Worm (Caenorhabditis elegans) whole organism, mixed stage, embryonic: ENCODE measurements around the gene T14B4.5.

ENCODE experiments used
- M03D4.4 ChIP-seq: sonication (generic microtip); optimal IDR thresholded peaks from 2 replicates; lab custom pipeline; 2017; ENCODE audit warnings: mild to moderate bottlenecking, missing genetic modification characterization, missing compliant biosample characterization
- bed-3 ChIP-seq: fragments of 200-800 bp; sonication (Bioruptor generic); optimal IDR thresholded peaks from 3 replicates; lab custom pipeline; 2018; ENCODE audit warnings: mild to moderate bottlenecking, missing genetic modification characterization, moderate library complexity, missing compliant biosample characterization
- blmp-1 ChIP-seq: fragments of 150-350 bp; optimal IDR thresholded peaks from 2 replicates; lab custom pipeline; 2014; ENCODE audit warnings: missing biosample characterization, missing genetic modification characterization
- ceh-83 ChIP-seq: fragments of 200-800 bp; sonication (Bioruptor generic); optimal IDR thresholded peaks from 2 replicates; lab custom pipeline; 2018; ENCODE audit warnings: mild to moderate bottlenecking, missing genetic modification characterization, missing compliant biosample characterization
- ces-1 ChIP-seq: fragments of 150-350 bp; optimal IDR thresholded peaks from 2 replicates; lab custom pipeline; 2014; ENCODE audit warnings: missing biosample characterization, missing genetic modification reagents, missing genetic modification characterization
- cnd-1 ChIP-seq: fragments of 200-800 bp; sonication (Bioruptor generic); optimal IDR thresholded peaks from 2 replicates; lab custom pipeline; 2018; ENCODE audit warnings: mild to moderate bottlenecking, missing genetic modification characterization, missing compliant biosample characterization
- drap-1 ChIP-seq: fragments of 200-800 bp; sonication (Bioruptor generic); optimal IDR thresholded peaks from 3 replicates; lab custom pipeline; 2018; ENCODE audit warnings: mild to moderate bottlenecking, missing genetic modification characterization, missing compliant biosample characterization
- elt-3 ChIP-seq: fragments of 150-350 bp; optimal IDR thresholded peaks from 2 replicates; lab custom pipeline; 2014; ENCODE audit warnings: missing biosample characterization, missing genetic modification characterization
- flh-1 ChIP-seq: fragments of 200-800 bp; sonication (Bioruptor generic); optimal IDR thresholded peaks from 2 replicates; lab custom pipeline; 2018; ENCODE audit warnings: mild to moderate bottlenecking, missing genetic modification characterization, moderate library complexity, missing compliant biosample characterization
- ham-2 ChIP-seq: fragments of 200-800 bp; sonication (Bioruptor generic); optimal IDR thresholded peaks from 2 replicates; lab custom pipeline; 2018; ENCODE audit warnings: mild to moderate bottlenecking, missing genetic modification characterization, missing compliant biosample characterization
- hlh-1 ChIP-seq: fragments of 150-350 bp; optimal IDR thresholded peaks from 2 replicates; lab custom pipeline; 2014; ENCODE audit warnings: missing biosample characterization, missing genetic modification reagents, missing genetic modification characterization
- lin-13 ChIP-seq: fragments of 150-350 bp; optimal IDR thresholded peaks from 2 replicates; lab custom pipeline; 2014; ENCODE audit warnings: missing biosample characterization, missing genetic modification characterization
- lsy-2 ChIP-seq: fragments of 150-350 bp; optimal IDR thresholded peaks from 2 replicates; lab custom pipeline; 2014; ENCODE audit warnings: missing biosample characterization, missing genetic modification characterization
- mab-5 ChIP-seq: fragments of 150-350 bp; optimal IDR thresholded peaks from 2 replicates; lab custom pipeline; 2014; ENCODE audit warnings: missing biosample characterization, missing genetic modification characterization
- mep-1 ChIP-seq: fragments of 150-350 bp; optimal IDR thresholded peaks from 2 replicates; lab custom pipeline; 2017; ENCODE audit warnings: missing biosample characterization, missing genetic modification reagents, missing genetic modification characterization, inconsistent platforms
- mls-2 ChIP-seq: sonication (generic microtip); optimal IDR thresholded peaks from 2 replicates; lab custom pipeline; 2016; ENCODE audit warnings: mild to moderate bottlenecking, missing genetic modification characterization, moderate library complexity, missing compliant biosample characterization
- nhr-12 ChIP-seq: fragments of 150-350 bp; optimal IDR thresholded peaks from 2 replicates; lab custom pipeline; 2014; ENCODE audit warnings: missing biosample characterization, missing genetic modification characterization
- nhr-2 ChIP-seq: fragments of 150-350 bp; optimal IDR thresholded peaks from 2 replicates; lab custom pipeline; 2014; ENCODE audit warnings: missing biosample characterization, missing genetic modification characterization
- nhr-237 ChIP-seq: fragments of 150-350 bp; optimal IDR thresholded peaks from 2 replicates; lab custom pipeline; 2014; ENCODE audit warnings: missing biosample characterization, missing genetic modification characterization
- nhr-28 ChIP-seq: fragments of 150-350 bp; optimal IDR thresholded peaks from 2 replicates; lab custom pipeline; 2014; ENCODE audit warnings: missing biosample characterization, missing genetic modification characterization
- nhr-76 ChIP-seq: sonication (generic microtip); optimal IDR thresholded peaks from 2 replicates; lab custom pipeline; 2017; ENCODE audit warnings: missing biosample characterization, missing genetic modification characterization
- sem-2 ChIP-seq: fragments of 200-800 bp; sonication (Bioruptor generic); optimal IDR thresholded peaks from 2 replicates; lab custom pipeline; 2018; ENCODE audit warnings: mild to moderate bottlenecking, missing genetic modification characterization, missing compliant biosample characterization
- snpc-4 ChIP-seq: fragments of 150-350 bp; optimal IDR thresholded peaks from 2 replicates; lab custom pipeline; 2014; ENCODE audit warnings: missing biosample characterization, missing genetic modification characterization
- sptf-1 ChIP-seq: sonication (generic microtip); optimal IDR thresholded peaks from 2 replicates; lab custom pipeline; 2017; ENCODE audit warnings: mild to moderate bottlenecking, missing genetic modification characterization, moderate library complexity, missing compliant biosample characterization
- tbx-8 ChIP-seq: fragments of 200-800 bp; sonication (Bioruptor generic); optimal IDR thresholded peaks from 2 replicates; lab custom pipeline; 2018; ENCODE audit warnings: mild to moderate bottlenecking, missing genetic modification characterization, moderate library complexity, missing compliant biosample characterization
- unc-120 ChIP-seq: sonication (generic microtip); optimal IDR thresholded peaks from 2 replicates; lab custom pipeline; 2017; ENCODE audit warnings: missing genetic modification characterization, missing compliant biosample characterization; ENCODE audit not compliant: poor library complexity, severe bottlenecking
- unc-39 ChIP-seq: fragments of 150-350 bp; optimal IDR thresholded peaks from 2 replicates; lab custom pipeline; 2014; ENCODE audit warnings: missing biosample characterization, missing genetic modification characterization
- zip-8 ChIP-seq: fragments of 150-350 bp; optimal IDR thresholded peaks from 2 replicates; lab custom pipeline; 2014; ENCODE audit warnings: missing biosample characterization, missing genetic modification characterization
- ztf-11 ChIP-seq: fragments of 150-350 bp; optimal IDR thresholded peaks from 2 replicates; lab custom pipeline; 2014; ENCODE audit warnings: missing biosample characterization, missing genetic modification characterization

T14B4.5 gene

ce11 chrII:6683663-6684285 lies 32.9 kb upstream of the T14B4.5 start, which contains the start of gene gyf-1:
Gene gyf-1, plus strand, starts transcription at chrII:6684235.
- peak; percentile 23 for TF ChIP-seq ham-2 (GFP tag; lab: Kevin White, UChicago)
- TF ChIP-seq nhr-12: no peak
- no peak for TF ChIP-seq zip-8
- peak; percentile 18 for TF ChIP-seq unc-120
- TF ChIP-seq elt-3 (tag; lab: Kevin White, UChicago): no peak
- TF ChIP-seq lsy-2: peak; percentile 8
- TF ChIP-seq hlh-1 (tag; lab: Kevin White, UChicago): no peak

ce11 chrII:6685964-6686363 lies 30.7 kb upstream of the T14B4.5 start:
- TF ChIP-seq lin-13 (tag; lab: Kevin White, UChicago): no peak
- no peak for TF ChIP-seq snpc-4 (tag; lab: Kevin White, UChicago)
- no peak for TF ChIP-seq unc-120
- no peak for TF ChIP-seq nhr-76 (tag; lab: Kevin White, UChicago)
- no peak for TF ChIP-seq cnd-1 (tag; lab: Kevin White, UChicago)
- TF ChIP-seq ztf-11 (tag; lab: Kevin White, UChicago): no peak
- no peak for TF ChIP-seq mab-5
- no peak for TF ChIP-seq zip-8
- no peak for TF ChIP-seq bed-3 (GFP tag; lab: Kevin White, UChicago)
- TF ChIP-seq hlh-1 (tag; lab: Kevin White, UChicago): no peak
- no peak for TF ChIP-seq nhr-12
- no peak for TF ChIP-seq flh-1 (GFP tag; lab: Kevin White, UChicago)
- no peak for TF ChIP-seq sem-2
- no peak for TF ChIP-seq lsy-2
- TF ChIP-seq, all 35 proteins: peak for 0

ce11 chrII:6689088-6689487 lies 27.6 kb upstream of the T14B4.5 start:
- TF ChIP-seq unc-39 (no peak), bed-3 (GFP tag; lab: Kevin White, UChicago) (no peak)
- TF ChIP-seq, all 35 proteins: peak for 0

ce11 chrII:6695388-6695787 lies 21.3 kb upstream of the T14B4.5 start, which contains the start of gene C18H9.5:
Gene C18H9.5, minus strand, starts transcription at chrII:6695566.
- TF ChIP-seq bed-3 (GFP tag; lab: Kevin White, UChicago): no peak
- no peak for TF ChIP-seq drap-1 (GFP tag; lab: Kevin White, UChicago)
- TF ChIP-seq ham-2 (GFP tag; lab: Kevin White, UChicago): no peak
- TF ChIP-seq blmp-1 (tag; lab: Kevin White, UChicago): no peak
- TF ChIP-seq lsy-2: no peak
- TF ChIP-seq hlh-1 (tag; lab: Kevin White, UChicago): no peak
- no peak for TF ChIP-seq tbx-8 (GFP tag; lab: Kevin White, UChicago)
- no peak for TF ChIP-seq mls-2 (tag; lab: Kevin White, UChicago)

ce11 chrII:6698784-6699183 lies 17.9 kb upstream of the T14B4.5 start, which contains the start of gene C18H9.1:
Gene C18H9.1, plus strand, starts transcription at chrII:6699084.
- TF ChIP-seq nhr-76 (tag; lab: Kevin White, UChicago) (no peak), unc-39 (no peak), M03D4.4 (tag; lab: Kevin White, UChicago) (no peak), unc-120 (no peak), nhr-28 (tag; lab: Kevin White, UChicago) (no peak), mep-1 (no peak), ceh-83 (GFP tag; lab: Kevin White, UChicago) (no peak), elt-3 (tag; lab: Kevin White, UChicago) (no peak), hlh-1 (tag; lab: Kevin White, UChicago) (no peak), drap-1 (GFP tag; lab: Kevin White, UChicago) (no peak), flh-1 (GFP tag; lab: Kevin White, UChicago) (no peak), blmp-1 (tag; lab: Kevin White, UChicago) (no peak), bed-3 (GFP tag; lab: Kevin White, UChicago) (no peak), ces-1 (GFP tag; lab: Kevin White, UChicago) (no peak), lin-13 (tag; lab: Kevin White, UChicago) (no peak)

- no peak for TF ChIP-seq nhr-237
- no peak for TF ChIP-seq sptf-1 (tag; lab: Kevin White, UChicago)
- TF ChIP-seq tbx-8 (GFP tag; lab: Kevin White, UChicago): no peak
- no peak for TF ChIP-seq snpc-4 (tag; lab: Kevin White, UChicago)
- TF ChIP-seq drap-1 (GFP tag; lab: Kevin White, UChicago): no peak
- no peak for TF ChIP-seq nhr-2
- no peak for TF ChIP-seq ceh-83 (GFP tag; lab: Kevin White, UChicago)
- no peak for TF ChIP-seq elt-3 (tag; lab: Kevin White, UChicago)
- TF ChIP-seq flh-1 (GFP tag; lab: Kevin White, UChicago): no peak
- TF ChIP-seq ham-2 (GFP tag; lab: Kevin White, UChicago): no peak
- TF ChIP-seq zip-8: no peak
- TF ChIP-seq, all 35 proteins: peak for 0
Observed at ce11 chrII:6701497-6701896, 15.2 kb upstream of the T14B4.5 start, which contains the start of gene C18H9.6. Gene C18H9.6, minus strand, starts transcription at chrII:6701625.
